Comparison of ENCODE assay signal across 4 fruit fly cellular contexts in the genomic region with DNA sequence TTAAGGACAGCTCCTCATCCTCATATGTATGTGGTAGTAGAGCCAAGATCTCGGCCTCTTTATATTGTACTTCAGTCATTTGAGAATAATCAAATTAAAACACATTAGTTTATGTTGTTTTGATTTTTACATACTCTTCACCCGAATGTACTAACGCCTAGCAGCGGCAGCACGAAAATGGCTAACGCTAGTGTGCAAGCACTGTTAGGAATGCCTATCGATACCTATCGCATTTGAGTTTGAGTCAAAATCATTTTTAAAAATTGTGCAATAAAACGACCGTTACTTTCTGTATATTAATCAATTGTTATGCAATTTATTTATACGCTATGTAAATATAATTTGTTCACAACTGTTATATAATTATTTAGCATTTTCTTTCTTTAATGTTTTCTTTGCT.
TF ChIP-seq lines count a peak whose summit lies in the region.

A gene (minus strand): TSS at position 157 of the 400 bp plus-strand sequence.

- peak; percentile 28 to 32 for TF ChIP-seq CTCF in S2 (optimal IDR thresholded peaks at IDR 0.05; lab: Kevin White, UChicago)
- peak; percentile 45 for TF ChIP-seq CTCF in whole organism, embryonic (GFP tag; optimal IDR thresholded peaks at IDR 0.05; lab: Kevin White, UChicago)

TF ChIP-seq in whole organism, adult, 20 proteins besides CTCF, POLR2A, EP300 and RAD21:
- TF ChIP-seq CG11617 (GFP tag; optimal IDR thresholded peaks at IDR 0.05; lab: Kevin White, UChicago) (no peak), Crg-1 (GFP tag; optimal IDR thresholded peaks at IDR 0.05; lab: Kevin White, UChicago) (no peak), cnc (optimal IDR thresholded peaks at IDR 0.05; lab: Kevin White, UChicago) (no peak), bab1 (GFP tag; optimal IDR thresholded peaks at IDR 0.05; lab: Kevin White, UChicago) (peak; percentile 40), cic (GFP tag; optimal IDR thresholded peaks at IDR 0.05; lab: Kevin White, UChicago) (peak; percentile 2), Mnt (GFP tag; optimal IDR thresholded peaks at IDR 0.05; lab: Kevin White, UChicago) (no peak)

TF ChIP-seq in whole organism, embryonic, 481 proteins besides CTCF, POLR2A, EP300 and RAD21 (continues in another document):
- TF ChIP-seq sna (GFP tag; IDR thresholded peaks at IDR 0.05; lab: Robert Waterston, UW; ENCODE audit: partially characterized antibody) (peak; percentile 66), tin (GFP tag; optimal IDR thresholded peaks at IDR 0.05; lab: Kevin White, UChicago) (no peak), CG12071 (GFP tag; optimal IDR thresholded peaks at IDR 0.05; lab: Kevin White, UChicago) (no peak), grau (tag; optimal IDR thresholded peaks at IDR 0.05; lab: Kevin White, UChicago) (no peak), Lim3 (GFP tag; IDR thresholded peaks at IDR 0.05; lab: Robert Waterston, UW) (no peak), crp (GFP tag; optimal IDR thresholded peaks at IDR 0.05; lab: Kevin White, UChicago) (no peak), gce (GFP tag; IDR thresholded peaks at IDR 0.05; lab: Robert Waterston, UW) (no peak), ssp (GFP tag; IDR thresholded peaks at IDR 0.05; lab: Robert Waterston, UW) (peak; percentile 82), CG15514 (GFP tag; optimal IDR thresholded peaks at IDR 0.05; lab: Kevin White, UChicago) (peak; percentile 65), CG14710 (tag; optimal IDR thresholded peaks at IDR 0.05; lab: Kevin White, UChicago) (peak; percentile 88), CG8478 (optimal IDR thresholded peaks at IDR 0.05; lab: Kevin White, UChicago) (no peak), CG11504 (tag; optimal IDR thresholded peaks at IDR 0.05; lab: Kevin White, UChicago) (no peak), inv (GFP tag; IDR thresholded peaks at IDR 0.05; lab: Robert Waterston, UW; ENCODE audit: partially characterized antibody) (peak; percentile 68), dm (GFP tag; optimal IDR thresholded peaks at IDR 0.05; lab: Kevin White, UChicago) (no peak), cas (GFP tag; IDR thresholded peaks at IDR 0.05; lab: Robert Waterston, UW) (no peak), HLH54F (GFP tag; optimal IDR thresholded peaks at IDR 0.05; lab: Kevin White, UChicago) (no peak), Med (GFP tag; lab: Kevin White, UChicago) (peak; percentile 71), Optix (GFP tag; IDR thresholded peaks at IDR 0.05; lab: Robert Waterston, UW) (no peak), bab2 (GFP tag; optimal IDR thresholded peaks at IDR 0.05; lab: Kevin White, UChicago) (no peak), lov (optimal IDR thresholded peaks at IDR 0.05; lab: Kevin White, UChicago) (no peak), lov (GFP tag; IDR thresholded peaks at IDR 0.05; lab: Robert Waterston, UW) (no peak), dmrt99B (tag; optimal IDR thresholded peaks at IDR 0.05; lab: Kevin White, UChicago) (no peak), tio (GFP tag; optimal IDR thresholded peaks at IDR 0.05; lab: Kevin White, UChicago) (no peak), CG31388 (GFP tag; optimal IDR thresholded peaks at IDR 0.05; lab: Kevin White, UChicago) (no peak), Mad (GFP tag; optimal IDR thresholded peaks at IDR 0.05; lab: Kevin White, UChicago) (no peak), CG3281 (GFP tag; optimal IDR thresholded peaks at IDR 0.05; lab: Kevin White, UChicago) (no peak), Dad (GFP tag; optimal IDR thresholded peaks at IDR 0.05; lab: Kevin White, UChicago) (no peak), CG11398 (GFP tag; optimal IDR thresholded peaks at IDR 0.05; lab: Kevin White, UChicago) (peak; percentile 7), CG11695 (GFP tag; IDR thresholded peaks at IDR 0.05; lab: Robert Waterston, UW) (no peak), ham (GFP tag; IDR thresholded peaks at IDR 0.05; lab: Robert Waterston, UW) (no peak), CG15269 (tag; optimal IDR thresholded peaks at IDR 0.05; lab: Kevin White, UChicago) (no peak), CG17802 (tag; optimal IDR thresholded peaks at IDR 0.05; lab: Kevin White, UChicago) (peak; percentile 50), CG7928 (GFP tag; optimal IDR thresholded peaks at IDR 0.05; lab: Kevin White, UChicago) (peak; percentile 2), CG13287 (GFP tag; IDR thresholded peaks at IDR 0.05; lab: Robert Waterston, UW; ENCODE audit: partially characterized antibody) (peak; percentile 87), sens (GFP tag; lab: Kevin White, UChicago) (peak; percentile 73), Xrp1 (GFP tag; IDR thresholded peaks at IDR 0.05; lab: Robert Waterston, UW) (no peak), ranshi (GFP tag; IDR thresholded peaks at IDR 0.05; lab: Robert Waterston, UW) (no peak), ato (GFP tag; IDR thresholded peaks at IDR 0.05; lab: Robert Waterston, UW; ENCODE audit: partially characterized antibody) (peak; percentile 67; the same call in 1 of the 2 replicates), H2.0 (GFP tag; IDR thresholded peaks at IDR 0.05; lab: Robert Waterston, UW) (no peak), CG10959 (GFP tag; IDR thresholded peaks at IDR 0.05; lab: Robert Waterston, UW) (no peak), CG18476 (GFP tag; optimal IDR thresholded peaks at IDR 0.05; lab: Kevin White, UChicago) (no peak), p53 (GFP tag; optimal IDR thresholded peaks at IDR 0.05; lab: Kevin White, UChicago) (no peak)

TF ChIP-seq in whole organism, prepupa, 60 proteins besides CTCF, POLR2A, EP300 and RAD21:
- peak; percentile 14 for TF ChIP-seq Sox14 (GFP tag; optimal IDR thresholded peaks at IDR 0.05; lab: Kevin White, UChicago)
- peak; percentile 30 for TF ChIP-seq Eip78C (GFP tag; lab: Kevin White, UChicago)
- TF ChIP-seq CG34406 (GFP tag; optimal IDR thresholded peaks at IDR 0.05; lab: Kevin White, UChicago): no peak
- TF ChIP-seq topi (GFP tag; optimal IDR thresholded peaks at IDR 0.05; lab: Kevin White, UChicago): peak; percentile 7
TF ChIP-seq in whole organism, prepupa: peak in this region for 3.
